Worm (Caenorhabditis elegans): ENCODE measurements around the gene cyp-13A10.

ce11 chrII:9619402-9619862 is 43.3 kb downstream of the cyp-13A10 start:
- TF ChIP-seq F49E8.2 (tag; optimal IDR thresholded peaks at IDR 0.05; ENCODE audit: insufficient read depth) (no peak), ZK185.1 (tag; optimal IDR thresholded peaks at IDR 0.05; ENCODE audit: poor library complexity, severe bottlenecking) (no peak), mel-28 (tag; optimal IDR thresholded peaks at IDR 0.05; ENCODE audit: borderline replicate concordance) (no peak), hmg-1.2 (GFP tag; IDR thresholded peaks at IDR 0.05) (no peak; the same call in 1 of the 2 replicates), efl-1 (GFP tag; optimal IDR thresholded peaks at IDR 0.05) (no peak), sptf-2 (GFP tag; optimal IDR thresholded peaks at IDR 0.05) (no peak), hmg-20 (GFP tag; IDR thresholded peaks at IDR 0.05) (no peak), egl-44 (GFP tag; IDR thresholded peaks at IDR 0.05) (peak; percentile 56; the same call in 1 of the 2 replicates), sea-2 (GFP tag; IDR thresholded peaks at IDR 0.05) (no peak), pha-4 (tag; optimal IDR thresholded peaks at IDR 0.05) (no peak)

Measured in whole organism, young adult.